Worm (Caenorhabditis elegans) whole organism, L3 larva: ENCODE measurements around the gene Y77E11A.16.
A peak's percentile ranks its signal among the peaks of the same experiment; 100 is the strongest.

ENCODE experiments used
- R02D3.7 ChIP-seq: fragments of 150-350 bp; optimal IDR thresholded peaks from 2 replicates; lab custom pipeline; 2014; ENCODE audit warnings: missing biosample characterization, missing genetic modification characterization
- ama-1 ChIP-seq: fragments of 150-350 bp; optimal IDR thresholded peaks from 2 replicates; lab custom pipeline; 2018
- ceh-82 ChIP-seq: fragments of 150-350 bp; optimal IDR thresholded peaks from 2 replicates; lab custom pipeline; 2014; ENCODE audit warnings: missing biosample characterization, missing genetic modification characterization
- ceh-9 ChIP-seq: sonication (generic microtip); optimal IDR thresholded peaks from 2 replicates; lab custom pipeline; 2018; ENCODE audit warnings: missing biosample characterization, missing genetic modification characterization
- daf-12 ChIP-seq: fragments of 150-350 bp; optimal IDR thresholded peaks from 2 replicates; lab custom pipeline; 2014; ENCODE audit warnings: missing biosample characterization, missing genetic modification reagents, missing genetic modification characterization
- egl-27 ChIP-seq: sonication (generic microtip); optimal IDR thresholded peaks from 4 replicates; lab custom pipeline; 2017; ENCODE audit warnings: missing biosample characterization, missing genetic modification reagents, missing genetic modification characterization
- egl-5 ChIP-seq: fragments of 150-350 bp; optimal IDR thresholded peaks from 2 replicates; lab custom pipeline; 2017; ENCODE audit warnings: missing biosample characterization, missing genetic modification reagents, missing genetic modification characterization, inconsistent platforms
- elt-1 ChIP-seq: fragments of 150-350 bp; optimal IDR thresholded peaks from 2 replicates; lab custom pipeline; 2014; ENCODE audit warnings: missing biosample characterization, missing genetic modification characterization
- elt-2 ChIP-seq: sonication (generic microtip); optimal IDR thresholded peaks from 2 replicates; lab custom pipeline; 2016; ENCODE audit warnings: missing genetic modification reagents, mild to moderate bottlenecking, missing genetic modification characterization, missing compliant biosample characterization
- eor-1 ChIP-seq, 2 experiments: fragments of 150-350 bp; optimal IDR thresholded peaks; 2 replicates each; lab custom pipeline; 2014 to 2018; ENCODE audit warnings: missing biosample characterization in 2 of 2, missing genetic modification characterization in 2 of 2
- fkh-10 ChIP-seq: sonication (generic microtip); optimal IDR thresholded peaks from 2 replicates; lab custom pipeline; 2017; ENCODE audit warnings: missing biosample characterization, missing genetic modification reagents, missing genetic modification characterization
- fkh-2 ChIP-seq: fragments of 150-350 bp; optimal IDR thresholded peaks from 2 replicates; lab custom pipeline; 2014; ENCODE audit warnings: missing biosample characterization, missing genetic modification reagents, missing genetic modification characterization
- fos-1 ChIP-seq: fragments of 150-350 bp; optimal IDR thresholded peaks from 2 replicates; lab custom pipeline; 2014; ENCODE audit warnings: missing biosample characterization, missing genetic modification characterization
- hmg-11 ChIP-seq: sonication (generic microtip); optimal IDR thresholded peaks from 2 replicates; lab custom pipeline; 2016; ENCODE audit warnings: missing genetic modification characterization, missing compliant biosample characterization
- jun-1 ChIP-seq: fragments of 150-350 bp; optimal IDR thresholded peaks from 2 replicates; lab custom pipeline; 2014; ENCODE audit warnings: missing biosample characterization, missing genetic modification reagents, missing genetic modification characterization
- lin-15B ChIP-seq: fragments of 150-350 bp; optimal IDR thresholded peaks from 2 replicates; lab custom pipeline; 2014; ENCODE audit warnings: missing biosample characterization, missing genetic modification characterization
- lin-39 ChIP-seq: fragments of 150-350 bp; optimal IDR thresholded peaks from 2 replicates; lab custom pipeline; 2018; ENCODE audit warnings: missing biosample characterization, missing genetic modification reagents, missing genetic modification characterization
- lsy-12 ChIP-seq: sonication (generic microtip); optimal IDR thresholded peaks from 2 replicates; lab custom pipeline; 2016; ENCODE audit warnings: mild to moderate bottlenecking, missing genetic modification characterization, missing compliant biosample characterization
- mdl-1 ChIP-seq: fragments of 150-350 bp; optimal IDR thresholded peaks from 2 replicates; lab custom pipeline; 2014; ENCODE audit warnings: missing biosample characterization, missing genetic modification characterization
- nfya-1 ChIP-seq: sonication (generic microtip); optimal IDR thresholded peaks from 2 replicates; lab custom pipeline; 2017; ENCODE audit warnings: missing genetic modification characterization, mild to moderate bottlenecking, missing compliant biosample characterization, antibody characterized with exemption, moderate library complexity; ENCODE audit not compliant: insufficient read depth
- nhr-11 ChIP-seq: fragments of 150-350 bp; optimal IDR thresholded peaks from 2 replicates; lab custom pipeline; 2014; ENCODE audit warnings: missing biosample characterization, missing genetic modification characterization
- nhr-12 ChIP-seq: fragments of 150-350 bp; optimal IDR thresholded peaks from 2 replicates; lab custom pipeline; 2014; ENCODE audit warnings: missing biosample characterization, missing genetic modification characterization
- nhr-23 ChIP-seq: fragments of 150-350 bp; optimal IDR thresholded peaks from 2 replicates; lab custom pipeline; 2014; ENCODE audit warnings: missing biosample characterization, missing genetic modification reagents, missing genetic modification characterization
- nhr-237 ChIP-seq: fragments of 150-350 bp; optimal IDR thresholded peaks from 2 replicates; lab custom pipeline; 2014; ENCODE audit warnings: missing biosample characterization, missing genetic modification characterization
- nhr-28 ChIP-seq: fragments of 150-350 bp; optimal IDR thresholded peaks from 2 replicates; lab custom pipeline; 2014; ENCODE audit warnings: missing biosample characterization, missing genetic modification characterization
- nhr-43 ChIP-seq: sonication (generic microtip); optimal IDR thresholded peaks from 2 replicates; lab custom pipeline; 2016; ENCODE audit warnings: mild to moderate bottlenecking, missing genetic modification characterization, missing compliant biosample characterization; ENCODE audit not compliant: poor library complexity, severe bottlenecking
- nhr-76 ChIP-seq: fragments of 150-350 bp; sonication (generic microtip); optimal IDR thresholded peaks from 5 replicates; lab custom pipeline; 2014; ENCODE audit warnings: missing biosample characterization, missing genetic modification characterization
- pha-4 ChIP-seq: fragments of 150-350 bp; optimal IDR thresholded peaks from 2 replicates; lab custom pipeline; 2014; ENCODE audit warnings: missing biosample characterization, missing genetic modification reagents, missing genetic modification characterization
- pqm-1 ChIP-seq: fragments of 150-350 bp; optimal IDR thresholded peaks from 2 replicates; lab custom pipeline; 2017; ENCODE audit warnings: missing biosample characterization, missing genetic modification characterization, inconsistent platforms
- sea-2 ChIP-seq: fragments of 150-350 bp; sonication (generic microtip); optimal IDR thresholded peaks from 4 replicates; lab custom pipeline; 2014; ENCODE audit warnings: missing biosample characterization, missing genetic modification reagents, missing genetic modification characterization
- skn-1 ChIP-seq: fragments of 150-350 bp; optimal IDR thresholded peaks from 2 replicates; lab custom pipeline; 2014; ENCODE audit warnings: missing biosample characterization, missing genetic modification characterization
- tbx-2 ChIP-seq: sonication (generic microtip); optimal IDR thresholded peaks from 2 replicates; lab custom pipeline; 2016; ENCODE audit warnings: mild to moderate bottlenecking, missing genetic modification characterization, missing compliant biosample characterization
- unc-39 ChIP-seq: sonication (generic microtip); optimal IDR thresholded peaks from 4 replicates; lab custom pipeline; 2017; ENCODE audit warnings: missing biosample characterization, missing genetic modification characterization
- unc-62 ChIP-seq: fragments of 150-350 bp; sonication (generic microtip); optimal IDR thresholded peaks from 4 replicates; lab custom pipeline; 2014; ENCODE audit warnings: missing biosample characterization, missing genetic modification reagents, missing genetic modification characterization
- zag-1 ChIP-seq: fragments of 150-350 bp; optimal IDR thresholded peaks from 2 replicates; lab custom pipeline; 2014; ENCODE audit warnings: missing biosample characterization, missing genetic modification characterization
- ztf-11 ChIP-seq: fragments of 150-350 bp; optimal IDR thresholded peaks from 2 replicates; lab custom pipeline; 2014; ENCODE audit warnings: missing biosample characterization, missing genetic modification characterization
- ztf-4 ChIP-seq: fragments of 150-350 bp; optimal IDR thresholded peaks from 2 replicates; lab custom pipeline; 2014; ENCODE audit warnings: missing biosample characterization, missing genetic modification characterization

Y77E11A.16 gene

ce11 chrIV:1454194-1454593 is 31.0 kb upstream of the Y77E11A.16 start (continued):
- TF ChIP-seq pha-4 (peak; percentile 72), unc-39 (tag; lab: Kevin White, UChicago) (no peak), fos-1 (tag; lab: Kevin White, UChicago) (no peak)

ce11 chrIV:1455006-1455405 is 30.2 kb upstream of the Y77E11A.16 start:
- TF ChIP-seq fkh-2 (tag; lab: Kevin White, UChicago) (no peak), fkh-10 (no peak), nhr-11 (tag; lab: Kevin White, UChicago) (no peak), elt-2 (tag; lab: Kevin White, UChicago) (peak; percentile 77), ztf-4 (no peak), mdl-1 (tag; lab: Kevin White, UChicago) (no peak), elt-1 (tag; lab: Kevin White, UChicago) (no peak), ztf-11 (tag; lab: Kevin White, UChicago) (no peak), fos-1 (tag; lab: Kevin White, UChicago) (no peak), lin-39 (peak; percentile 54), nhr-23 (tag; lab: Kevin White, UChicago) (no peak), pqm-1 (peak; percentile 60), egl-5 (tag; lab: Kevin White, UChicago) (no peak), nhr-76 (tag; lab: Kevin White, UChicago) (no peak), nhr-28 (tag; lab: Kevin White, UChicago) (no peak), hmg-11 (no peak), unc-39 (tag; lab: Kevin White, UChicago) (no peak), sea-2 (GFP tag; lab: Kevin White, UChicago) (no peak), eor-1 (tag; optimal IDR thresholded peaks at IDR 0.05; lab: Kevin White, UChicago) (no peak), nfya-1 (tag; lab: Kevin White, UChicago) (no peak), skn-1 (tag; lab: Kevin White, UChicago) (peak; percentile 68), pha-4 (peak; percentile 41), lsy-12 (no peak), zag-1 (tag; lab: Kevin White, UChicago) (no peak), unc-62 (GFP tag; lab: Kevin White, UChicago) (no peak), daf-12 (tag; lab: Kevin White, UChicago) (no peak), nhr-12 (no peak), jun-1 (tag; lab: Kevin White, UChicago) (peak; percentile 5), ama-1 (lab: Kevin White, UChicago) (peak; percentile 5), ceh-9 (tag; lab: Kevin White, UChicago) (no peak), nhr-237 (tag; lab: Kevin White, UChicago) (no peak)
- TF ChIP-seq, all 47 proteins: peak for 7

- TF ChIP-seq ceh-82 (tag; lab: Kevin White, UChicago) (no peak), tbx-2 (tag; lab: Kevin White, UChicago) (no peak), nhr-237 (tag; lab: Kevin White, UChicago) (no peak), jun-1 (tag; lab: Kevin White, UChicago) (no peak), nhr-12 (no peak), nhr-76 (tag; lab: Kevin White, UChicago) (no peak), mdl-1 (tag; lab: Kevin White, UChicago) (no peak), nhr-11 (tag; lab: Kevin White, UChicago) (no peak), fkh-2 (tag; lab: Kevin White, UChicago) (no peak), lin-15B (tag; lab: Kevin White, UChicago) (no peak), unc-39 (tag; lab: Kevin White, UChicago) (no peak), hmg-11 (no peak), egl-27 (tag; lab: Kevin White, UChicago) (no peak), elt-1 (tag; lab: Kevin White, UChicago) (no peak), ceh-9 (tag; lab: Kevin White, UChicago) (no peak), zag-1 (tag; lab: Kevin White, UChicago) (no peak), R02D3.7 (tag; lab: Kevin White, UChicago) (no peak)
Measured at ce11 chrIV:1456775-1457174, 28.4 kb upstream of the Y77E11A.16 start, which contains the start of gene nadk-1. nadk-1 (plus strand) TSS chrIV:1457075.

- TF ChIP-seq nhr-43: peak; percentile 10
- no peak for TF ChIP-seq nhr-28 (tag; lab: Kevin White, UChicago)
Measured at ce11 chrIV:1458192-1458591, 27.0 kb upstream of the Y77E11A.16 start.
